Fruit fly (Drosophila melanogaster): ENCODE data around the gene CG15537.

DNA sequence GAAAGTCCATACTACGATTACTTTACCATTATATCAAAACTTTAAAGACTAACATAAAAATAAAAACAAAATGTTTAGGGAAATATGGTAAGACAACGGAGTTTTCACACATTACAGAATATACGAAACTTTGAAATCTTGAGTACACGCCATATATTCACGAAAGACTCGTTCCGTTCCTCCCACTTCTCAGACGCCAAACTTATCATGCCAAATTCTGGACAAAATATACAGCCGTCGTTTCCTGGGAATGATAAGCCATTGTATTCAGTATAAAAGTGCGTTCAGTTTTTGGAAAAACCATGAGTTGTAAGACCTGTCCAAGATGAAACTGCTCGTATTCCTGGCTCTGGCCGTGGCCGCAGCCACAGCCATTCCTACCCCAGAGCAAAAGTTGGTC lies 45.3 kb upstream of the CG15537 start, which contains the start of gene Jon99Fi:
- no peak for TF ChIP-seq CG8478 (optimal IDR thresholded peaks at IDR 0.05)
- TF ChIP-seq CTCF (optimal IDR thresholded peaks at IDR 0.05) = no peak
